Fruit fly (Drosophila melanogaster): ENCODE measurements around the gene CG43814.

dm6 chr2L:18819044-18819443, 13.9 kb upstream of the CG43814 start, which contains the start of gene Ugt36F1:
- TF ChIP-seq CG34367 (tag; optimal IDR thresholded peaks at IDR 0.05) = no peak
- TF ChIP-seq Pif1B (GFP tag; optimal IDR thresholded peaks at IDR 0.05) = no peak
- TF ChIP-seq CG9948 (tag; optimal IDR thresholded peaks at IDR 0.05) = no peak
- TF ChIP-seq Pif1A (GFP tag; optimal IDR thresholded peaks at IDR 0.05) = no peak
- TF ChIP-seq EcR (GFP tag; optimal IDR thresholded peaks at IDR 0.05) = no peak
- TF ChIP-seq CG4496 (GFP tag; IDR thresholded peaks at IDR 0.05) = no peak
- TF ChIP-seq gl (tag; optimal IDR thresholded peaks at IDR 0.05) = no peak
